Fruit fly (Drosophila melanogaster): ENCODE data around the gene CG42827.

dm6 chr3R:23416579-23416978, 43.9 kb downstream of the CG42827 start:
- TF ChIP-seq CG8478 (optimal IDR thresholded peaks at IDR 0.05) (no peak), CTCF (optimal IDR thresholded peaks at IDR 0.05) (no peak)

All from S2 (cell line).